Worm (Caenorhabditis elegans): Measurements from ENCODE around the gene F14H8.4.

DNA sequence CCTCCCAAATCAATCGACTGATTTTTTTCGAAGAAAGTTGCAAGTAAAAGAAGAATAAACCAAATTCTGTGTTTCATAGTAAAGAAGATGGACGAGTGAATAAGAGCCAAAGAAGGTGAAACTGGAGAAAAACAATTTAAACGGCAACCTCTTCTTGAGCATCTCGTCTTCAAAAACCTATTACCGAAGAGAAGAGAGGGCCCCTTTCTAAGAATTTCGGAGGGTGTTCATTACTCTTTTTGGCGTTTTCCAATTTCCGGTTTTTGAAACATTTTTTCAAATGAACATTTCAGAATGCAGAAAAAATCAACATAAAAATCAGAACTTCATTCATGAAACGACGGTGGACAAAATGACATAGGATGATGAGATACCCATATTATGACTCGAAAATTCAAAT is 12.1 kb upstream of the F14H8.4 start, which contains the start of gene nmr-2:
- TF ChIP-seq pha-4 (tag; optimal IDR thresholded peaks at IDR 0.05) (no peak), ekl-4 (GFP tag; IDR thresholded peaks at IDR 0.05) (no peak), him-1 (tag; optimal IDR thresholded peaks at IDR 0.05) (no peak), repo-1 (tag; optimal IDR thresholded peaks at IDR 0.05) (no peak)
